Fruit fly (Drosophila melanogaster): ENCODE data around the gene CG17177.

DNA sequence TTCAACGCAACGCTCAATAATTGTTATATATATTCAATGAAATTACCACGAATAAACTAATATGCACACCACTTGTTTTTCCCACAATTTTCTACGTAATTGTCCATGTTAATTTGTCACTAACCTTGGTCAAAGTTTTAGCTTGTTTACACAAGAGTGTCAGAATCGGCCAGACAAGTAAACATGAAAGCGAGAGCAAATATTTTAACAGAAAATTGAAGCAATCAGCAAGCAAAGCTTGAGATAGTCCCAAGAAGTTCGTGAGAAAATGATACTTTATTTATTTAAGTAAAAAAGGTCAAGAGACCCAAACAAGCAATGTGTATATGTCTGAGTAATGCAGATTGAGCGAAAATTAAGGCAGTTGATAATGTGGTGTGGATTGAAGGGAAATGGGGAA lies 6.6 kb upstream of the CG17177 start:
- TF ChIP-seq Lpt (GFP tag; optimal IDR thresholded peaks at IDR 0.05) (no peak), pdm3 (GFP tag; optimal IDR thresholded peaks at IDR 0.05) (no peak), fd85E (GFP tag; optimal IDR thresholded peaks at IDR 0.05) (no peak), dac (GFP tag; optimal IDR thresholded peaks at IDR 0.05) (no peak), eg (GFP tag; IDR thresholded peaks at IDR 0.05) (no peak), achi (GFP tag; optimal IDR thresholded peaks at IDR 0.05) (no peak), CG6792 (GFP tag; optimal IDR thresholded peaks at IDR 0.05) (peak; percentile 28), Eip78C (GFP tag) (peak; percentile 54), Hr39 (GFP tag; optimal IDR thresholded peaks at IDR 0.05) (no peak), fd59A (GFP tag; optimal IDR thresholded peaks at IDR 0.05) (no peak), salr (GFP tag; optimal IDR thresholded peaks at IDR 0.05) (no peak), CG6163 (GFP tag; IDR thresholded peaks at IDR 0.05) (no peak; the same call in 2 of the 3 replicates), CG11294 (GFP tag; IDR thresholded peaks at IDR 0.05) (no peak), Sox102F (GFP tag; optimal IDR thresholded peaks at IDR 0.05) (peak; percentile 42)
